Worm (Caenorhabditis elegans): Measurements from ENCODE around the gene srbc-37.

The srbc-37 gene

ce11 chrV:736171-736570 is 33.8 kb downstream of the srbc-37 start, which contains the start of gene srj-25 (continued):
- no peak for TF ChIP-seq lsy-27 (tag; optimal IDR thresholded peaks at IDR 0.05; ENCODE audit: borderline replicate concordance, insufficient read depth)
- TF ChIP-seq Y56A3A.18 (GFP tag; IDR thresholded peaks at IDR 0.05), result no peak

ce11 chrV:738770-739169 is 36.4 kb downstream of the srbc-37 start, which contains the start of gene srj-24:
Gene srj-24, minus strand, starts transcription at chrV:738870.
- TF ChIP-seq dpl-1 (GFP tag; optimal IDR thresholded peaks at IDR 0.05) (no peak), unc-62 (GFP tag; optimal IDR thresholded peaks at IDR 0.05) (no peak), nfya-2 (GFP tag; IDR thresholded peaks at IDR 0.05) (no peak), madf-6 (GFP tag; IDR thresholded peaks at IDR 0.05) (no peak), aptf-3 (GFP tag; IDR thresholded peaks at IDR 0.05) (no peak), K11D2.4 (GFP tag; IDR thresholded peaks at IDR 0.05) (no peak), ztf-28 (GFP tag; IDR thresholded peaks at IDR 0.05) (no peak), mel-28 (tag; optimal IDR thresholded peaks at IDR 0.05; ENCODE audit: borderline replicate concordance) (no peak), aptf-2 (GFP tag; conservative IDR thresholded peaks at IDR 0.05) (no peak), lag-1 (GFP tag; IDR thresholded peaks at IDR 0.05) (no peak), snpc-1.1 (tag; optimal IDR thresholded peaks at IDR 0.05; ENCODE audit: insufficient read depth) (no peak)

ce11 chrV:741820-742219 is 39.5 kb downstream of the srbc-37 start, which contains the start of gene C05E4.7:
Gene C05E4.7, plus strand, starts transcription at chrV:742120.
- TF ChIP-seq madf-8 (GFP tag; conservative IDR thresholded peaks at IDR 0.05), result no peak
- no peak for TF ChIP-seq cebp-1 (GFP tag; IDR thresholded peaks at IDR 0.05)
- no peak for TF ChIP-seq cebp-1 (tag; optimal IDR thresholded peaks at IDR 0.05)
- no peak for TF ChIP-seq ccch-3 (GFP tag; optimal IDR thresholded peaks at IDR 0.05)
- no peak for TF ChIP-seq hrde-1 (tag; optimal IDR thresholded peaks at IDR 0.05; ENCODE audit: borderline replicate concordance)
- no peak for TF ChIP-seq let-607 (tag; optimal IDR thresholded peaks at IDR 0.05)
- TF ChIP-seq tbx-9 (tag; optimal IDR thresholded peaks at IDR 0.05; ENCODE audit: borderline replicate concordance), result no peak
- TF ChIP-seq fkh-3 (tag; optimal IDR thresholded peaks at IDR 0.05), result no peak
- TF ChIP-seq let-526 (GFP tag; IDR thresholded peaks at IDR 0.05), result no peak
- TF ChIP-seq attf-5 (GFP tag; optimal IDR thresholded peaks at IDR 0.05), result no peak
- TF ChIP-seq T26A5.8 (tag; optimal IDR thresholded peaks at IDR 0.05), result no peak
- TF ChIP-seq Y67H2A.10 (GFP tag; conservative IDR thresholded peaks at IDR 0.05), result no peak
- TF ChIP-seq aptf-2 (GFP tag; conservative IDR thresholded peaks at IDR 0.05), result no peak
- TF ChIP-seq die-1 (tag; optimal IDR thresholded peaks at IDR 0.05), result no peak
- TF ChIP-seq F22D6.2 (tag; optimal IDR thresholded peaks at IDR 0.05), result no peak
- no peak for TF ChIP-seq nfyb-1 (GFP tag; IDR thresholded peaks at IDR 0.05)

- TF ChIP-seq nfya-1 (tag; optimal IDR thresholded peaks at IDR 0.05; ENCODE audit: borderline replicate concordance, insufficient read depth), result no peak
- no peak for TF ChIP-seq attf-5 (GFP tag; optimal IDR thresholded peaks at IDR 0.05)
- TF ChIP-seq F57A8.1 (GFP tag; optimal IDR thresholded peaks at IDR 0.05), result no peak
- TF ChIP-seq ztf-6 (GFP tag; IDR thresholded peaks at IDR 0.05), result no peak
- no peak for TF ChIP-seq B0336.3 (GFP tag; IDR thresholded peaks at IDR 0.05)
- TF ChIP-seq Y67H2A.10 (GFP tag; conservative IDR thresholded peaks at IDR 0.05), result no peak
- no peak for TF ChIP-seq Y53F4B.3 (GFP tag; IDR thresholded peaks at IDR 0.05)
- no peak for TF ChIP-seq F57C9.4 (tag; optimal IDR thresholded peaks at IDR 0.05)
- TF ChIP-seq ztf-28 (GFP tag; IDR thresholded peaks at IDR 0.05), result no peak
- no peak for TF ChIP-seq rpc-1 (optimal IDR thresholded peaks at IDR 0.05)
- no peak for TF ChIP-seq rpc-1 (tag; optimal IDR thresholded peaks at IDR 0.05)
- TF ChIP-seq nhr-27 (tag; optimal IDR thresholded peaks at IDR 0.05), result no peak
- no peak for TF ChIP-seq lin-40 (tag; optimal IDR thresholded peaks at IDR 0.05)
- no peak for TF ChIP-seq ceh-100 (GFP tag; IDR thresholded peaks at IDR 0.05)
These were observed 41.0 kb downstream of the srbc-37 start, which contains the start of gene str-134 for ce11 chrV:743348-743747. Gene str-134, plus strand, starts transcription at chrV:743648.
